Fruit fly (Drosophila melanogaster) whole organism, embryonic: Measurements from ENCODE around the gene a10.

Experiments
- ATbp ChIP-seq: fragments of 200-800 bp; sonication (Bioruptor generic); optimal IDR thresholded peaks from 2 replicates; lab custom pipeline; 2017; ENCODE audit warnings: missing biosample characterization, mild to moderate bottlenecking, missing genetic modification characterization, missing genetic modification reagents
- Abd-B ChIP-seq: fragments of 200-800 bp; sonication (Bioruptor generic); optimal IDR thresholded peaks from 2 replicates; lab custom pipeline; 2018; ENCODE audit warnings: missing biosample characterization, mild to moderate bottlenecking, missing genetic modification characterization, moderate library complexity
- CG10267 ChIP-seq: fragments of 200-800 bp; sonication (Bioruptor generic); optimal IDR thresholded peaks from 2 replicates; lab custom pipeline; 2018; ENCODE audit warnings: missing biosample characterization, mild to moderate bottlenecking, missing genetic modification characterization, moderate library complexity
- CG10462 ChIP-seq: fragments of 200-800 bp; sonication (Bioruptor generic); optimal IDR thresholded peaks from 2 replicates; lab custom pipeline; 2016; ENCODE audit warnings: missing biosample characterization, missing genetic modification characterization
- CG11085 ChIP-seq: fragments of 200-800 bp; sonication (Bioruptor generic); IDR thresholded peaks from 2 replicates; pipeline ENCODE4 v1.3.6; 2022; ENCODE audit warnings: missing biosample characterization, missing genetic modification characterization
- CG11247 ChIP-seq: fragments of 200-800 bp; sonication (Bioruptor generic); IDR thresholded peaks from 2 replicates; pipeline ENCODE4 v1.3.6; 2022; ENCODE audit warnings: missing biosample characterization, missing genetic modification characterization
- CG12104 ChIP-seq: fragments of 200-800 bp; sonication (Bioruptor generic); optimal IDR thresholded peaks from 3 replicates; lab custom pipeline; 2016; ENCODE audit warnings: missing biosample characterization, missing genetic modification characterization
- CG12769 ChIP-seq: fragments of 200-800 bp; sonication (Bioruptor generic); optimal IDR thresholded peaks from 2 replicates; lab custom pipeline; 2019; ENCODE audit warnings: missing biosample characterization, mild to moderate bottlenecking, missing genetic modification characterization, moderate library complexity
- CG12942 ChIP-seq: fragments of 200-800 bp; sonication (Bioruptor generic); optimal IDR thresholded peaks from 3 replicates; lab custom pipeline; 2016; ENCODE audit warnings: missing biosample characterization, missing genetic modification characterization
- CG13287 ChIP-seq: fragments of 200-800 bp; sonication (Bioruptor generic); IDR thresholded peaks from 2 replicates; pipeline ENCODE4 v1.3.6; 2022; ENCODE audit warnings: missing biosample characterization, missing genetic modification characterization; ENCODE audit not compliant: partially characterized antibody
- CG14050 ChIP-seq: fragments of 200-800 bp; sonication (Bioruptor generic); IDR thresholded peaks from 3 replicates; pipeline ENCODE4 v1.3.6; 2022; ENCODE audit warnings: missing biosample characterization, missing genetic modification characterization
- CG14710 ChIP-seq: fragments of 200-800 bp; sonication (Bioruptor generic); optimal IDR thresholded peaks from 3 replicates; lab custom pipeline; 2019; ENCODE audit warnings: missing biosample characterization, mild to moderate bottlenecking, missing genetic modification characterization, moderate library complexity
- CG15479 ChIP-seq: fragments of 200-800 bp; sonication (Bioruptor generic); optimal IDR thresholded peaks from 3 replicates; lab custom pipeline; 2019; ENCODE audit warnings: missing biosample characterization, mild to moderate bottlenecking, missing genetic modification characterization, moderate library complexity
- CG18764 ChIP-seq: fragments of 200-800 bp; sonication (Bioruptor generic); optimal IDR thresholded peaks from 3 replicates; lab custom pipeline; 2016; ENCODE audit warnings: missing biosample characterization, missing genetic modification characterization
- CG2202 ChIP-seq: fragments of 200-800 bp; sonication (Bioruptor generic); optimal IDR thresholded peaks from 2 replicates; lab custom pipeline; 2018; ENCODE audit warnings: missing biosample characterization, mild to moderate bottlenecking, missing genetic modification characterization
- CG32532 ChIP-seq: fragments of 200-800 bp; sonication (Bioruptor generic); IDR thresholded peaks from 2 replicates; pipeline ENCODE4 v1.3.6; 2022; ENCODE audit warnings: missing biosample characterization, missing genetic modification characterization
- CG33213 ChIP-seq: fragments of 200-800 bp; sonication (Bioruptor generic); optimal IDR thresholded peaks from 3 replicates; lab custom pipeline; 2016; ENCODE audit warnings: missing biosample characterization, missing genetic modification characterization
- CG3847 ChIP-seq: fragments of 200-800 bp; sonication (Bioruptor generic); IDR thresholded peaks from 2 replicates; pipeline ENCODE4 v1.3.6; 2022; ENCODE audit warnings: missing biosample characterization, missing genetic modification characterization
- CG4854 ChIP-seq: fragments of 200-800 bp; sonication (Bioruptor generic); optimal IDR thresholded peaks from 2 replicates; lab custom pipeline; 2016; ENCODE audit warnings: missing biosample characterization, missing genetic modification characterization, inconsistent platforms
- CG7556 ChIP-seq: fragments of 200-800 bp; sonication (Bioruptor generic); optimal IDR thresholded peaks from 2 replicates; lab custom pipeline; 2017; ENCODE audit warnings: missing biosample characterization, mild to moderate bottlenecking, missing genetic modification characterization
- CG8924 ChIP-seq: fragments of 200-800 bp; optimal IDR thresholded peaks from 3 replicates; lab custom pipeline; 2019; ENCODE audit warnings: missing biosample characterization, mild to moderate bottlenecking, missing genetic modification characterization, moderate library complexity
- CG9215 ChIP-seq: fragments of 200-800 bp; sonication (Bioruptor generic); IDR thresholded peaks from 2 replicates; pipeline ENCODE4 v1.3.6; 2022; ENCODE audit warnings: missing biosample characterization, missing genetic modification characterization
- CoRest ChIP-seq: fragments of 200-800 bp; sonication (Bioruptor generic); optimal IDR thresholded peaks from 3 replicates; lab custom pipeline; 2018; ENCODE audit warnings: missing biosample characterization, mild to moderate bottlenecking, missing genetic modification characterization, moderate library complexity
- Dek ChIP-seq: fragments of 200-800 bp; sonication (Bioruptor generic); optimal IDR thresholded peaks from 3 replicates; lab custom pipeline; 2019; ENCODE audit warnings: missing biosample characterization, mild to moderate bottlenecking, missing genetic modification characterization, moderate library complexity
- E2f1 ChIP-seq: fragments of 200-800 bp; sonication (Bioruptor generic); IDR thresholded peaks from 2 replicates; pipeline ENCODE4 v1.3.6; 2022; ENCODE audit warnings: missing biosample characterization, missing genetic modification characterization
- Jarid2 ChIP-seq: fragments of 200-800 bp; sonication (Bioruptor generic); optimal IDR thresholded peaks from 3 replicates; lab custom pipeline; 2017; ENCODE audit warnings: mild to moderate bottlenecking, missing biosample characterization, missing genetic modification reagents, missing genetic modification characterization
- Mrtf ChIP-seq: fragments of 200-800 bp; sonication (Bioruptor generic); IDR thresholded peaks from 3 replicates; pipeline ENCODE4 v1.3.6; 2022; ENCODE audit warnings: missing biosample characterization, missing genetic modification characterization
- Poxn ChIP-seq: fragments of 200-800 bp; sonication (Bioruptor generic); IDR thresholded peaks from 2 replicates; pipeline ENCODE4 v1.3.6; 2022; ENCODE audit warnings: missing biosample characterization, missing genetic modification characterization
- Ptx1 ChIP-seq: fragments of 200-800 bp; sonication (Bioruptor generic); IDR thresholded peaks from 2 replicates; pipeline ENCODE4 v1.3.6; 2022; ENCODE audit warnings: missing biosample characterization, missing genetic modification characterization
- Sox100B ChIP-seq: fragments of 200-800 bp; sonication (Bioruptor generic); optimal IDR thresholded peaks from 3 replicates; lab custom pipeline; 2018; ENCODE audit warnings: missing biosample characterization, mild to moderate bottlenecking, missing genetic modification characterization
- Vsx1 ChIP-seq: fragments of 200-800 bp; sonication (Bioruptor generic); optimal IDR thresholded peaks from 2 replicates; lab custom pipeline; 2017; ENCODE audit warnings: missing biosample characterization, mild to moderate bottlenecking, missing genetic modification characterization, missing genetic modification reagents
- ash1 ChIP-seq: fragments of 200-800 bp; sonication (Bioruptor generic); optimal IDR thresholded peaks from 2 replicates; lab custom pipeline; 2018; ENCODE audit warnings: missing biosample characterization, mild to moderate bottlenecking, missing genetic modification characterization
- bsh ChIP-seq, 2 experiments: fragments of 200-800 bp; sonication (Bioruptor generic); optimal IDR thresholded peaks; 2 replicates each; lab custom pipeline; 2017 to 2018; ENCODE audit warnings: mild to moderate bottlenecking in 2 of 2, missing biosample characterization in 2 of 2, missing genetic modification characterization in 2 of 2, moderate library complexity in 1 of 2
- btn ChIP-seq: fragments of 200-800 bp; sonication (Bioruptor generic); optimal IDR thresholded peaks from 2 replicates; lab custom pipeline; 2016; ENCODE audit warnings: missing biosample characterization, missing genetic modification characterization
- caup ChIP-seq: fragments of 200-800 bp; sonication (Bioruptor generic); optimal IDR thresholded peaks from 3 replicates; lab custom pipeline; 2017; ENCODE audit warnings: missing biosample characterization, mild to moderate bottlenecking, missing genetic modification characterization, moderate library complexity; ENCODE audit not compliant: severe bottlenecking
- ftz-f1 ChIP-seq: fragments of 200-800 bp; sonication (Bioruptor generic); optimal IDR thresholded peaks from 2 replicates; lab custom pipeline; 2016; ENCODE audit warnings: missing biosample characterization, missing genetic modification characterization
- gro ChIP-seq: fragments of 200-800 bp; sonication (Bioruptor generic); optimal IDR thresholded peaks from 2 replicates; lab custom pipeline; 2016; ENCODE audit warnings: missing biosample characterization, missing genetic modification characterization
- her ChIP-seq: fragments of 200-800 bp; sonication (Bioruptor generic); optimal IDR thresholded peaks from 2 replicates; lab custom pipeline; 2016; ENCODE audit warnings: missing biosample characterization, missing genetic modification characterization
- hth ChIP-seq: fragments of >200 bp; optimal IDR thresholded peaks from 2 replicates; lab custom pipeline; 2017; ENCODE audit warnings: inconsistent platforms
- kni ChIP-seq: fragments of 200-800 bp; sonication (Bioruptor generic); optimal IDR thresholded peaks from 3 replicates; lab custom pipeline; 2017; ENCODE audit warnings: mild to moderate bottlenecking, missing biosample characterization, missing genetic modification reagents, missing genetic modification characterization
- peb ChIP-seq: fragments of 200-800 bp; sonication (Bioruptor generic); IDR thresholded peaks from 2 replicates; pipeline ENCODE4 v1.3.6; 2022; ENCODE audit warnings: missing biosample characterization, missing genetic modification characterization
- pum ChIP-seq: fragments of 200-800 bp; sonication (Bioruptor generic); optimal IDR thresholded peaks from 2 replicates; lab custom pipeline; 2016; ENCODE audit warnings: missing biosample characterization, missing genetic modification characterization
- repo ChIP-seq: fragments of 200-800 bp; sonication (Bioruptor generic); optimal IDR thresholded peaks from 2 replicates; lab custom pipeline; 2016; ENCODE audit warnings: missing biosample characterization, missing genetic modification characterization
- sd ChIP-seq: fragments of 200-800 bp; sonication (Bioruptor generic); optimal IDR thresholded peaks from 3 replicates; lab custom pipeline; 2018; ENCODE audit warnings: missing biosample characterization, mild to moderate bottlenecking, missing genetic modification characterization, moderate library complexity
- zfh1 ChIP-seq: fragments of 200-800 bp; sonication (Bioruptor generic); IDR thresholded peaks from 3 replicates; pipeline ENCODE4 v1.3.6; 2022; ENCODE audit warnings: missing biosample characterization, missing genetic modification characterization

The a10 gene

DNA sequence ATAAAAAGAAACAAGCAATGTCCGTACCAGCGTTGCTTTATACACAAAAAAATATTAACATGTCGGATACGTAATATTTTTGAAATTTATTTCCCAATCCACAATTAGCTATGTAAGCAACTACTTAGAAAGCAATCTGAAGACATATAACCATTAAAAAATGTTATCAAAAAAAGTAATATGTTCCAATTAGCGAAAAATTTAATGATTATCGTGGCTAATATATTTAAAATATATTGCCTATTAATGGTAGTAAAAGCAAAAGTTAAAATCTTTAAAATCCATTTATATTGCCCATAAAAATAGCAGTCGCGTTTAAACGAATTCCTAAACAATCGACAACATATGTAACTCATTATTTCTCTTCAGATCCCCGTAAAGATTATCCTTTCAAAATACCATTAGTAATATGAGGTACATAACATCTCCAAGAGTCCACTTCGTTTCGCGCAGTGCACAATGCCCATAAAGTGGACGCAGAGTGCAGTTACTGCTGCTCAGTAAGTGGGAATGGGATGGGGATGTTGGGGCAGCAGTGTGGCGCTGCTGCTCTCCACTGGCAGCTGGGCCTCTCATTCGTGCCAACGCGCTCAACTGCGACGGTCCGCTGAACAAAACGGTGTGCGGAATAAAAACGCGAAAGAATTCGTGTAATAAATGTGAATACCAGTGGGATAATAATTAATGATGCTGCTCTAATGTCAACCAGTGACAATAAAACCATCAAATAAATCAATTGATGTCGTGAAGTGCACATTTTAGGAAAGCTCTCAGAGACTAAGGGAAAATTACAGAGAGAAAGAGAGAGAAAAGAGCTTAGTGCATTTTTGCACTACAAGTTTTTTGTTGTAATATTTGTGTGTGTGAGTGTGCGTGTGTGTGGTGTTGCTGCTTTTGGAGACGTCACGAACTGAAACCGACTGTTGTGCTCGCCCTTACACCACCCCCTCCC, 37.2 kb downstream of the a10 start (continued):
- TF ChIP-seq CG9215: peak; percentile 51; the same call in 1 of the 2 replicates
- peak; percentile 18 for TF ChIP-seq CG10462 (GFP tag; lab: Kevin White, UChicago)
- TF ChIP-seq Poxn (GFP tag; lab: Robert Waterston, UW): no peak
- TF ChIP-seq Jarid2 (GFP tag; lab: Kevin White, UChicago): peak; percentile 50
- no peak for TF ChIP-seq btn (GFP tag; lab: Kevin White, UChicago)
- TF ChIP-seq ftz-f1: no peak
- peak; percentile 40 for TF ChIP-seq ATbp
- TF ChIP-seq ash1 (GFP tag; lab: Kevin White, UChicago): no peak
- TF ChIP-seq CG11247: peak; percentile 49; the same call in 1 of the 2 replicates
- TF ChIP-seq peb: no peak
- peak; percentile 76 for TF ChIP-seq CG12769 (tag; lab: Kevin White, UChicago)
- peak; percentile 29; the same call in 1 of the 2 replicates for TF ChIP-seq CG3847 (GFP tag; lab: Robert Waterston, UW)
- TF ChIP-seq Sox100B (GFP tag; lab: Kevin White, UChicago): peak; percentile 82
- TF ChIP-seq bsh (GFP tag; optimal IDR thresholded peaks at IDR 0.05; lab: Kevin White, UChicago): peak; percentile 37 to 63
- no peak for TF ChIP-seq pum
- TF ChIP-seq Ptx1: peak; percentile 69
- peak; percentile 68 for TF ChIP-seq CG12104
- TF ChIP-seq CG15479: no peak
- TF ChIP-seq gro (GFP tag; lab: Kevin White, UChicago): peak; percentile 23
- TF ChIP-seq caup: peak; percentile 19
- no peak for TF ChIP-seq kni (GFP tag; lab: Kevin White, UChicago)
- TF ChIP-seq sd (tag; lab: Kevin White, UChicago): peak; percentile 66
- peak; percentile 26 for TF ChIP-seq CG10267
- peak; percentile 19; the same call in 1 of the 2 replicates for TF ChIP-seq CG13287 (GFP tag; lab: Robert Waterston, UW)
- TF ChIP-seq hth (lab: Kevin White, UChicago): no peak
- peak; percentile 36 for TF ChIP-seq Dek (tag; lab: Kevin White, UChicago)
- TF ChIP-seq CG33213 (GFP tag; lab: Kevin White, UChicago): no peak
- TF ChIP-seq CG14050 (GFP tag; lab: Robert Waterston, UW): no peak
- TF ChIP-seq CG32532 (GFP tag; lab: Robert Waterston, UW): peak; percentile 43
- TF ChIP-seq CG12942 (GFP tag; lab: Kevin White, UChicago): peak; percentile 49
- TF ChIP-seq CoRest: peak; percentile 71
- TF ChIP-seq CG8924: peak; percentile 58
- no peak for TF ChIP-seq Vsx1 (GFP tag; lab: Kevin White, UChicago)
- TF ChIP-seq CG14710: peak; percentile 27
- no peak for TF ChIP-seq her (GFP tag; lab: Kevin White, UChicago)
- no peak for TF ChIP-seq repo (GFP tag; lab: Kevin White, UChicago)
- TF ChIP-seq Abd-B (GFP tag; lab: Kevin White, UChicago): peak; percentile 48
- no peak for TF ChIP-seq CG11085 (GFP tag; lab: Robert Waterston, UW)
- TF ChIP-seq CG7556 (GFP tag; lab: Kevin White, UChicago): peak; percentile 85
- 0 out of 2 replicates have a peak, but pooled peaks have one; percentile 8 for TF ChIP-seq E2f1 (GFP tag; lab: Robert Waterston, UW)
- peak; percentile 65; the same call in 2 of the 3 replicates for TF ChIP-seq Mrtf (GFP tag; lab: Robert Waterston, UW)
- peak; percentile 54; the same call in 2 of the 3 replicates for TF ChIP-seq zfh1 (GFP tag; lab: Robert Waterston, UW)
- no peak for TF ChIP-seq CG2202 (tag; lab: Kevin White, UChicago)
- no peak for TF ChIP-seq CG18764 (GFP tag; lab: Kevin White, UChicago)
- TF ChIP-seq CG4854 (GFP tag; lab: Kevin White, UChicago): no peak
- TF ChIP-seq, all 482 proteins: peak for 222
